Fruit fly (Drosophila melanogaster) whole organism, embryonic: ENCODE measurements around the gene smg.

Experiments used
- Bdp1 ChIP-seq: fragments of 200-800 bp; sonication (Bioruptor generic); optimal IDR thresholded peaks from 3 replicates; lab custom pipeline; 2016; ENCODE audit warnings: missing biosample characterization, missing genetic modification characterization
- CG14710 ChIP-seq: fragments of 200-800 bp; sonication (Bioruptor generic); optimal IDR thresholded peaks from 3 replicates; lab custom pipeline; 2019; ENCODE audit warnings: missing biosample characterization, mild to moderate bottlenecking, missing genetic modification characterization, moderate library complexity
- CG14965 ChIP-seq: fragments of 200-800 bp; sonication (Bioruptor generic); optimal IDR thresholded peaks from 2 replicates; lab custom pipeline; 2016; ENCODE audit warnings: missing biosample characterization, missing genetic modification characterization, borderline replicate concordance
- CG17568 ChIP-seq: fragments of 200-800 bp; sonication (Bioruptor generic); optimal IDR thresholded peaks from 2 replicates; lab custom pipeline; 2018; ENCODE audit warnings: missing biosample characterization, mild to moderate bottlenecking, missing genetic modification characterization, moderate library complexity
- CG17802 ChIP-seq: fragments of 200-800 bp; sonication (Bioruptor generic); optimal IDR thresholded peaks from 2 replicates; lab custom pipeline; 2018; ENCODE audit warnings: missing biosample characterization, mild to moderate bottlenecking, missing genetic modification characterization, moderate library complexity
- CG1832 ChIP-seq: fragments of 200-800 bp; sonication (Bioruptor generic); optimal IDR thresholded peaks from 2 replicates; lab custom pipeline; 2017; ENCODE audit warnings: missing biosample characterization, mild to moderate bottlenecking, missing genetic modification characterization, inconsistent platforms
- CG2120 ChIP-seq: fragments of 200-800 bp; sonication (Bioruptor generic); optimal IDR thresholded peaks from 3 replicates; lab custom pipeline; 2016; ENCODE audit warnings: missing biosample characterization, missing genetic modification characterization
- CG2875 ChIP-seq: fragments of 200-800 bp; sonication (Bioruptor generic); optimal IDR thresholded peaks from 2 replicates; lab custom pipeline; 2017; ENCODE audit warnings: missing biosample characterization, mild to moderate bottlenecking, missing genetic modification characterization, missing genetic modification reagents
- CG2889 ChIP-seq: fragments of 200-800 bp; sonication (Bioruptor generic); IDR thresholded peaks from 3 replicates; pipeline ENCODE4 v1.3.6; 2022; ENCODE audit warnings: missing biosample characterization, missing genetic modification characterization
- CG4854 ChIP-seq: fragments of 200-800 bp; sonication (Bioruptor generic); optimal IDR thresholded peaks from 2 replicates; lab custom pipeline; 2016; ENCODE audit warnings: missing biosample characterization, missing genetic modification characterization, inconsistent platforms
- CG5180 ChIP-seq: fragments of 200-800 bp; sonication (Bioruptor generic); optimal IDR thresholded peaks from 3 replicates; lab custom pipeline; 2017; ENCODE audit warnings: missing biosample characterization, missing genetic modification characterization, mild to moderate bottlenecking, moderate library complexity, missing genetic modification reagents
- CG7357 ChIP-seq: fragments of 200-800 bp; sonication (Bioruptor generic); IDR thresholded peaks from 3 replicates; pipeline ENCODE4 v1.3.6; 2022; ENCODE audit warnings: missing biosample characterization, missing genetic modification characterization
- CG7372 ChIP-seq: fragments of 200-800 bp; sonication (Bioruptor generic); IDR thresholded peaks from 2 replicates; pipeline ENCODE4 v1.3.6; 2022; ENCODE audit warnings: missing biosample characterization, missing genetic modification characterization
- CG7963 ChIP-seq: fragments of 200-800 bp; sonication (Bioruptor generic); IDR thresholded peaks from 3 replicates; pipeline ENCODE4 v1.3.6; 2022; ENCODE audit warnings: missing biosample characterization, missing genetic modification characterization; ENCODE audit not compliant: partially characterized antibody
- CG8765 ChIP-seq: fragments of 200-800 bp; sonication (Bioruptor generic); IDR thresholded peaks from 2 replicates; pipeline ENCODE4 v1.3.6; 2022; ENCODE audit warnings: missing biosample characterization, missing genetic modification characterization
- CHES-1-like ChIP-seq: fragments of 200-800 bp; sonication (Bioruptor generic); optimal IDR thresholded peaks from 2 replicates; lab custom pipeline; 2016; ENCODE audit warnings: missing biosample characterization, missing genetic modification characterization
- CTCF ChIP-seq: fragments of 200-800 bp; sonication (Bioruptor generic); optimal IDR thresholded peaks from 2 replicates; lab custom pipeline; 2017; ENCODE audit warnings: missing biosample characterization, mild to moderate bottlenecking, missing genetic modification characterization, moderate library complexity
- Dek ChIP-seq: fragments of 200-800 bp; sonication (Bioruptor generic); optimal IDR thresholded peaks from 3 replicates; lab custom pipeline; 2019; ENCODE audit warnings: missing biosample characterization, mild to moderate bottlenecking, missing genetic modification characterization, moderate library complexity
- Dip3 ChIP-seq: fragments of 200-800 bp; sonication (Bioruptor generic); optimal IDR thresholded peaks from 3 replicates; lab custom pipeline; 2016; ENCODE audit warnings: missing biosample characterization, missing genetic modification characterization
- Dll ChIP-seq: fragments of 200-800 bp; sonication (Bioruptor generic); IDR thresholded peaks from 4 replicates; pipeline ENCODE4 v1.3.6; 2022; ENCODE audit warnings: missing biosample characterization, missing genetic modification characterization; ENCODE audit not compliant: partially characterized antibody
- E2f1 ChIP-seq: fragments of 200-800 bp; sonication (Bioruptor generic); IDR thresholded peaks from 2 replicates; pipeline ENCODE4 v1.3.6; 2022; ENCODE audit warnings: missing biosample characterization, missing genetic modification characterization
- Fer2 ChIP-seq: fragments of 200-800 bp; sonication (Bioruptor generic); optimal IDR thresholded peaks from 2 replicates; lab custom pipeline; 2018; ENCODE audit warnings: missing biosample characterization, mild to moderate bottlenecking, missing genetic modification characterization, moderate library complexity
- GATAe ChIP-seq: fragments of 200-800 bp; sonication (Bioruptor generic); conservative IDR thresholded peaks from 2 replicates; pipeline ENCODE4 v1.3.6; 2022; ENCODE audit warnings: missing biosample characterization, missing genetic modification characterization
- HLH4C ChIP-seq: fragments of 200-800 bp; sonication (Bioruptor generic); IDR thresholded peaks from 3 replicates; pipeline ENCODE4 v1.3.6; 2022; ENCODE audit warnings: missing biosample characterization, missing genetic modification characterization; ENCODE audit not compliant: partially characterized antibody
- HLH54F ChIP-seq: fragments of 200-800 bp; sonication (Bioruptor generic); optimal IDR thresholded peaks from 3 replicates; lab custom pipeline; 2016; ENCODE audit warnings: missing biosample characterization, missing genetic modification characterization
- HmgZ ChIP-seq: fragments of 200-800 bp; sonication (Bioruptor generic); optimal IDR thresholded peaks from 2 replicates; lab custom pipeline; 2018; ENCODE audit warnings: missing biosample characterization, mild to moderate bottlenecking, missing genetic modification characterization
- Lhr ChIP-seq: fragments of 200-800 bp; sonication (Bioruptor generic); optimal IDR thresholded peaks from 3 replicates; lab custom pipeline; 2017; ENCODE audit warnings: mild to moderate bottlenecking, missing biosample characterization, missing genetic modification reagents, missing genetic modification characterization
- NfI ChIP-seq: fragments of 200-800 bp; sonication (Bioruptor generic); optimal IDR thresholded peaks from 3 replicates; lab custom pipeline; 2018; ENCODE audit warnings: missing biosample characterization, mild to moderate bottlenecking, missing genetic modification characterization, moderate library complexity
- Ssrp ChIP-seq: fragments of 200-800 bp; sonication (Bioruptor generic); optimal IDR thresholded peaks from 2 replicates; lab custom pipeline; 2018; ENCODE audit warnings: missing biosample characterization, mild to moderate bottlenecking, missing genetic modification characterization, moderate library complexity
- TFAM ChIP-seq: fragments of 200-800 bp; sonication (Bioruptor generic); optimal IDR thresholded peaks from 2 replicates; lab custom pipeline; 2017; ENCODE audit warnings: missing biosample characterization, missing genetic modification characterization, inconsistent platforms
- Usf ChIP-seq: fragments of 200-800 bp; sonication (Bioruptor generic); optimal IDR thresholded peaks from 2 replicates; lab custom pipeline; 2017; ENCODE audit warnings: missing genotype, missing biosample characterization, missing genetic modification characterization
- abd-A ChIP-seq: fragments of 200-800 bp; sonication (Bioruptor generic); optimal IDR thresholded peaks from 3 replicates; lab custom pipeline; 2019; ENCODE audit warnings: missing biosample characterization, mild to moderate bottlenecking, missing genetic modification characterization, moderate library complexity
- cg ChIP-seq: fragments of 200-800 bp; sonication (Bioruptor generic); optimal IDR thresholded peaks from 3 replicates; lab custom pipeline; 2019; ENCODE audit warnings: missing biosample characterization, mild to moderate bottlenecking, missing genetic modification characterization, moderate library complexity
- ci ChIP-seq: fragments of 200-800 bp; sonication (Bioruptor generic); IDR thresholded peaks from 3 replicates; pipeline ENCODE4 v1.3.6; 2022; ENCODE audit warnings: missing biosample characterization, missing genetic modification characterization
- cwo ChIP-seq: fragments of 200-800 bp; sonication (Bioruptor generic); optimal IDR thresholded peaks from 3 replicates; lab custom pipeline; 2017; ENCODE audit warnings: missing biosample characterization, missing genetic modification characterization, mild to moderate bottlenecking, moderate library complexity, missing genetic modification reagents
- dati ChIP-seq: fragments of 200-800 bp; sonication (Bioruptor generic); IDR thresholded peaks from 2 replicates; pipeline ENCODE4 v1.3.6; 2022; ENCODE audit warnings: missing biosample characterization, missing genetic modification characterization
- dysf ChIP-seq: fragments of 200-800 bp; sonication (Bioruptor generic); IDR thresholded peaks from 3 replicates; pipeline ENCODE4 v1.3.6; 2022; ENCODE audit warnings: missing biosample characterization, missing genetic modification characterization
- fu2 ChIP-seq: fragments of 200-800 bp; sonication (Bioruptor generic); optimal IDR thresholded peaks from 2 replicates; lab custom pipeline; 2016; ENCODE audit warnings: missing biosample characterization, missing genetic modification characterization
- gsb-n ChIP-seq: fragments of 200-800 bp; sonication (Bioruptor generic); optimal IDR thresholded peaks from 3 replicates; lab custom pipeline; 2018; ENCODE audit warnings: missing biosample characterization, mild to moderate bottlenecking, missing genetic modification characterization
- hbn ChIP-seq: fragments of 200-800 bp; sonication (Bioruptor generic); IDR thresholded peaks from 2 replicates; pipeline ENCODE4 v1.3.6; 2022; ENCODE audit warnings: missing biosample characterization, missing genetic modification characterization; ENCODE audit not compliant: partially characterized antibody
- kay ChIP-seq: fragments of 200-800 bp; sonication (Bioruptor generic); optimal IDR thresholded peaks from 2 replicates; lab custom pipeline; 2016; ENCODE audit warnings: missing biosample characterization, missing genetic modification characterization
- ken ChIP-seq: fragments of 200-800 bp; sonication (Bioruptor generic); IDR thresholded peaks from 3 replicates; pipeline ENCODE4 v1.3.6; 2022; ENCODE audit warnings: missing biosample characterization, missing genetic modification characterization
- knrl ChIP-seq: fragments of 200-800 bp; sonication (Bioruptor generic); IDR thresholded peaks from 3 replicates; pipeline ENCODE4 v1.3.6; 2022; ENCODE audit warnings: missing biosample characterization, missing genetic modification characterization; ENCODE audit not compliant: partially characterized antibody
- ranshi ChIP-seq: fragments of 200-800 bp; sonication (Bioruptor generic); IDR thresholded peaks from 2 replicates; pipeline ENCODE4 v1.3.6; 2022; ENCODE audit warnings: missing biosample characterization, missing genetic modification characterization
- rib ChIP-seq: fragments of 200-800 bp; sonication (Bioruptor generic); IDR thresholded peaks from 2 replicates; pipeline ENCODE4 v1.3.6; 2022; ENCODE audit warnings: missing biosample characterization, missing genetic modification characterization
- schlank ChIP-seq: fragments of 200-800 bp; sonication (Bioruptor generic); optimal IDR thresholded peaks from 2 replicates; lab custom pipeline; 2018; ENCODE audit warnings: missing biosample characterization, mild to moderate bottlenecking, missing genetic modification characterization
- sug ChIP-seq: fragments of 200-800 bp; optimal IDR thresholded peaks from 2 replicates; lab custom pipeline; 2019; ENCODE audit warnings: missing biosample characterization, mild to moderate bottlenecking, missing genetic modification characterization, moderate library complexity
- usp ChIP-seq: fragments of >200 bp; optimal IDR thresholded peaks from 2 replicates; lab custom pipeline; 2017; ENCODE audit warnings: missing biosample characterization, missing genetic modification characterization

The smg gene

dm6 chr3L:9011485-9012389, 13.9 kb upstream of the smg start (continued):
- TF ChIP-seq Dll (GFP tag; lab: Robert Waterston, UW), result no peak
- TF ChIP-seq Fer2, result no peak
- TF ChIP-seq ranshi (GFP tag; lab: Robert Waterston, UW), result peak; percentile 75; the same call in 1 of the 2 replicates
- peak; percentile 74 for TF ChIP-seq gsb-n (tag; lab: Kevin White, UChicago)
- no peak for TF ChIP-seq HLH4C
- peak; percentile 3 for TF ChIP-seq fu2
- no peak for TF ChIP-seq usp (GFP tag; lab: Kevin White, UChicago)
- peak; percentile 36 for TF ChIP-seq Lhr (GFP tag; lab: Kevin White, UChicago)
- no peak for TF ChIP-seq TFAM (GFP tag; lab: Kevin White, UChicago)
- no peak for TF ChIP-seq GATAe (GFP tag; lab: Robert Waterston, UW)
- TF ChIP-seq CG2120 (GFP tag; lab: Kevin White, UChicago), result no peak
- TF ChIP-seq NfI, result no peak
- no peak for TF ChIP-seq sug (tag; lab: Kevin White, UChicago)
- 0 out of 3 replicates have a peak, but pooled peaks have one; percentile 28 for TF ChIP-seq CG2889 (GFP tag; lab: Robert Waterston, UW)
- TF ChIP-seq ci (GFP tag; lab: Robert Waterston, UW), result peak; percentile 92
- TF ChIP-seq CG8765, result peak; percentile 93
- TF ChIP-seq CG14965, result peak; percentile 24
- no peak for TF ChIP-seq hbn
- TF ChIP-seq Dip3 (GFP tag; lab: Kevin White, UChicago), result no peak
- peak; percentile 45 for TF ChIP-seq CG17802 (tag; lab: Kevin White, UChicago)
- peak; percentile 16 for TF ChIP-seq abd-A (tag; lab: Kevin White, UChicago)
- no peak for TF ChIP-seq rib (GFP tag; lab: Robert Waterston, UW)
- TF ChIP-seq HLH54F (GFP tag; lab: Kevin White, UChicago), result peak; percentile 33
- TF ChIP-seq CTCF (GFP tag; lab: Kevin White, UChicago), result no peak
- no peak for TF ChIP-seq cwo (GFP tag; lab: Kevin White, UChicago)
- TF ChIP-seq CG5180 (GFP tag; lab: Kevin White, UChicago), result peak; percentile 16
- TF ChIP-seq kay (GFP tag; lab: Kevin White, UChicago), result peak; percentile 64
- TF ChIP-seq ken, result peak; percentile 78; the same call in 2 of the 3 replicates
- peak; percentile 86 for TF ChIP-seq CG14710
- TF ChIP-seq Usf (GFP tag; lab: Kevin White, UChicago), result peak; percentile 38
- TF ChIP-seq CG7357, result peak; percentile 63; the same call in 1 of the 3 replicates
- peak; percentile 55; the same call in 1 of the 3 replicates for TF ChIP-seq dysf (GFP tag; lab: Robert Waterston, UW)
- no peak for TF ChIP-seq dati (GFP tag; lab: Robert Waterston, UW)
- peak; percentile 17 for TF ChIP-seq HmgZ
- TF ChIP-seq knrl, result no peak
- TF ChIP-seq schlank (tag; lab: Kevin White, UChicago), result no peak
- TF ChIP-seq E2f1 (GFP tag; lab: Robert Waterston, UW), result peak; percentile 72
- no peak for TF ChIP-seq Dek (tag; lab: Kevin White, UChicago)
- TF ChIP-seq CHES-1-like, result peak; percentile 37
- TF ChIP-seq CG2875, result peak; percentile 64
- no peak for TF ChIP-seq CG4854 (GFP tag; lab: Kevin White, UChicago)
- TF ChIP-seq Ssrp (tag; lab: Kevin White, UChicago), result peak; percentile 72
- TF ChIP-seq cg (GFP tag; lab: Kevin White, UChicago), result no peak
- peak; percentile 32 for TF ChIP-seq Bdp1 (GFP tag; lab: Kevin White, UChicago)
- no peak for TF ChIP-seq CG1832
- no peak for TF ChIP-seq CG7963 (GFP tag; lab: Robert Waterston, UW)
- TF ChIP-seq CG17568, result no peak
- peak; percentile 54 for TF ChIP-seq CG7372 (GFP tag; lab: Robert Waterston, UW)
